Worm (Caenorhabditis elegans) whole organism, L2 larva: ENCODE results near the gene K01A2.5.
A peak's percentile ranks its signal among the peaks of the same experiment; 100 is the strongest.

Experiments
- C34F6.9 ChIP-seq: fragments of 150-350 bp; optimal IDR thresholded peaks from 2 replicates; lab custom pipeline; 2014; ENCODE audit warnings: missing biosample characterization, missing genetic modification characterization
- F13H6.1 ChIP-seq: sonication (generic microtip); optimal IDR thresholded peaks from 2 replicates; lab custom pipeline; 2016; ENCODE audit warnings: missing genetic modification characterization, missing compliant biosample characterization
- R02D3.7 ChIP-seq: fragments of 150-350 bp; optimal IDR thresholded peaks from 2 replicates; lab custom pipeline; 2014; ENCODE audit warnings: missing biosample characterization, missing genetic modification characterization
- Y55F3AM.14 ChIP-seq: fragments of 200-800 bp; sonication (Bioruptor generic); optimal IDR thresholded peaks from 2 replicates; lab custom pipeline; 2018; ENCODE audit warnings: mild to moderate bottlenecking, missing genetic modification characterization, missing compliant biosample characterization
- ZK546.5 ChIP-seq: sonication (generic microtip); optimal IDR thresholded peaks from 2 replicates; lab custom pipeline; 2017; ENCODE audit warnings: missing biosample characterization, missing genetic modification characterization
- alr-1 ChIP-seq: fragments of 150-350 bp; optimal IDR thresholded peaks from 2 replicates; lab custom pipeline; 2014; ENCODE audit warnings: missing biosample characterization, missing genetic modification characterization
- aly-2 ChIP-seq: fragments of 150-350 bp; optimal IDR thresholded peaks from 2 replicates; lab custom pipeline; 2014; ENCODE audit warnings: missing biosample characterization, missing genetic modification characterization
- ama-1 ChIP-seq: fragments of 150-350 bp; optimal IDR thresholded peaks from 2 replicates; lab custom pipeline; 2018; ENCODE audit warnings: inconsistent platforms
- blmp-1 ChIP-seq: sonication (generic microtip); optimal IDR thresholded peaks from 2 replicates; lab custom pipeline; 2017; ENCODE audit warnings: missing genetic modification characterization, mild to moderate bottlenecking, missing compliant biosample characterization, antibody characterized with exemption, moderate library complexity; ENCODE audit not compliant: insufficient read depth
- ceh-16 ChIP-seq: fragments of 150-350 bp; optimal IDR thresholded peaks from 2 replicates; lab custom pipeline; 2014; ENCODE audit warnings: missing biosample characterization, missing genetic modification characterization
- ceh-82 ChIP-seq: fragments of 150-350 bp; optimal IDR thresholded peaks from 2 replicates; lab custom pipeline; 2014; ENCODE audit warnings: missing biosample characterization, missing genetic modification characterization
- crh-2 ChIP-seq: sonication (generic microtip); optimal IDR thresholded peaks from 2 replicates; lab custom pipeline; 2017; ENCODE audit warnings: missing biosample characterization, missing genetic modification characterization
- dmd-4 ChIP-seq: sonication (generic microtip); optimal IDR thresholded peaks from 2 replicates; lab custom pipeline; 2017; ENCODE audit warnings: missing biosample characterization, missing genetic modification characterization
- egl-27 ChIP-seq: sonication (generic microtip); optimal IDR thresholded peaks from 3 replicates; lab custom pipeline; 2017; ENCODE audit warnings: missing biosample characterization, missing genetic modification reagents, missing genetic modification characterization
- elt-1 ChIP-seq: fragments of 150-350 bp; optimal IDR thresholded peaks from 2 replicates; lab custom pipeline; 2014; ENCODE audit warnings: missing biosample characterization, missing genetic modification characterization
- elt-3 ChIP-seq: sonication (generic microtip); optimal IDR thresholded peaks from 2 replicates; lab custom pipeline; 2017; ENCODE audit warnings: missing biosample characterization, missing genetic modification characterization
- fos-1 ChIP-seq: fragments of 150-350 bp; optimal IDR thresholded peaks from 2 replicates; lab custom pipeline; 2014; ENCODE audit warnings: missing biosample characterization, missing genetic modification characterization
- gmeb-1 ChIP-seq: fragments of 150-350 bp; optimal IDR thresholded peaks from 2 replicates; lab custom pipeline; 2014; ENCODE audit warnings: missing biosample characterization, missing genetic modification characterization
- lin-11 ChIP-seq: fragments of 150-350 bp; sonication (generic microtip); optimal IDR thresholded peaks from 2 replicates; lab custom pipeline; 2014; ENCODE audit warnings: missing biosample characterization, missing genetic modification characterization, inconsistent platforms, mixed read lengths
- lin-13 ChIP-seq: fragments of 150-350 bp; optimal IDR thresholded peaks from 2 replicates; lab custom pipeline; 2014; ENCODE audit warnings: missing biosample characterization, missing genetic modification reagents, missing genetic modification characterization
- lin-39 ChIP-seq: fragments of 150-350 bp; optimal IDR thresholded peaks from 2 replicates; lab custom pipeline; 2014; ENCODE audit warnings: missing biosample characterization, missing genetic modification reagents, missing genetic modification characterization
- lsy-2 ChIP-seq, 2 experiments: fragments of 150-350 bp in 1 of 2; sonication (generic microtip) in 1 of 2; optimal IDR thresholded peaks; 2 replicates each; lab custom pipeline; 2014 to 2017; ENCODE audit warnings: missing biosample characterization in 2 of 2, missing genetic modification characterization in 2 of 2
- mab-5 ChIP-seq: fragments of 150-350 bp; optimal IDR thresholded peaks from 2 replicates; lab custom pipeline; 2014; ENCODE audit warnings: missing biosample characterization, missing genetic modification characterization
- mbf-1 ChIP-seq: sonication (generic microtip); optimal IDR thresholded peaks from 2 replicates; lab custom pipeline; 2017; ENCODE audit warnings: missing biosample characterization, missing genetic modification characterization
- mdl-1 ChIP-seq, 2 experiments: fragments of 150-350 bp in 1 of 2; sonication (generic microtip) in 1 of 2; optimal IDR thresholded peaks; 2 replicates each; lab custom pipeline; 2017; ENCODE audit warnings: missing biosample characterization in 2 of 2, missing genetic modification characterization in 2 of 2
- nhr-10 ChIP-seq: sonication (generic microtip); optimal IDR thresholded peaks from 2 replicates; lab custom pipeline; 2017; ENCODE audit warnings: missing biosample characterization, missing genetic modification characterization
- nhr-11 ChIP-seq: fragments of 150-350 bp; optimal IDR thresholded peaks from 2 replicates; lab custom pipeline; 2014; ENCODE audit warnings: missing biosample characterization, missing genetic modification characterization
- nhr-12 ChIP-seq: fragments of 150-350 bp; optimal IDR thresholded peaks from 2 replicates; lab custom pipeline; 2014; ENCODE audit warnings: missing biosample characterization, missing genetic modification characterization
- nhr-129 ChIP-seq: fragments of 150-350 bp; optimal IDR thresholded peaks from 2 replicates; lab custom pipeline; 2014; ENCODE audit warnings: missing biosample characterization, missing genetic modification characterization
- nhr-21 ChIP-seq: fragments of 150-350 bp; optimal IDR thresholded peaks from 2 replicates; lab custom pipeline; 2014; ENCODE audit warnings: missing biosample characterization, missing genetic modification characterization
- nhr-23 ChIP-seq: fragments of 150-350 bp; optimal IDR thresholded peaks from 2 replicates; lab custom pipeline; 2014; ENCODE audit warnings: missing biosample characterization, missing genetic modification reagents, missing genetic modification characterization
- nhr-237 ChIP-seq: fragments of 150-350 bp; optimal IDR thresholded peaks from 2 replicates; lab custom pipeline; 2014; ENCODE audit warnings: missing biosample characterization, missing genetic modification characterization
- nhr-25 ChIP-seq: fragments of 150-350 bp; sonication (generic microtip); optimal IDR thresholded peaks from 3 replicates; lab custom pipeline; 2014; ENCODE audit warnings: missing biosample characterization, missing genetic modification characterization
- nhr-6 ChIP-seq: fragments of 150-350 bp; optimal IDR thresholded peaks from 2 replicates; lab custom pipeline; 2014; ENCODE audit warnings: missing biosample characterization, missing genetic modification characterization
- nhr-77 ChIP-seq: fragments of 150-350 bp; optimal IDR thresholded peaks from 2 replicates; lab custom pipeline; 2014; ENCODE audit warnings: missing biosample characterization, missing genetic modification characterization
- peb-1 ChIP-seq: fragments of 150-350 bp; optimal IDR thresholded peaks from 2 replicates; lab custom pipeline; 2014; ENCODE audit warnings: missing biosample characterization, missing genetic modification characterization
- sem-4 ChIP-seq: fragments of 150-350 bp; optimal IDR thresholded peaks from 2 replicates; lab custom pipeline; 2014; ENCODE audit warnings: missing biosample characterization, missing genetic modification reagents, missing genetic modification characterization
- skn-1 ChIP-seq: sonication (generic microtip); optimal IDR thresholded peaks from 2 replicates; lab custom pipeline; 2017; ENCODE audit warnings: missing biosample characterization, missing genetic modification characterization
- sma-3 ChIP-seq: sonication (generic microtip); optimal IDR thresholded peaks from 2 replicates; lab custom pipeline; 2016; ENCODE audit warnings: missing genetic modification reagents, missing genetic modification characterization, missing compliant biosample characterization
- sma-9 ChIP-seq, 2 experiments: fragments of 150-350 bp in 1 of 2; sonication (generic microtip) in 1 of 2; optimal IDR thresholded peaks; 2 replicates each; lab custom pipeline; 2014 to 2016; ENCODE audit warnings: missing genetic modification characterization in 2 of 2, mild to moderate bottlenecking in 1 of 2, missing biosample characterization in 1 of 2, missing compliant biosample characterization in 1 of 2, missing genetic modification reagents in 1 of 2, moderate library complexity in 1 of 2
- snpc-4 ChIP-seq: fragments of 150-350 bp; optimal IDR thresholded peaks from 2 replicates; lab custom pipeline; 2014; ENCODE audit warnings: missing biosample characterization, missing genetic modification characterization
- unc-39 ChIP-seq: fragments of 150-350 bp; optimal IDR thresholded peaks from 2 replicates; lab custom pipeline; 2014; ENCODE audit warnings: missing biosample characterization, missing genetic modification characterization
- unc-55 ChIP-seq: fragments of 150-350 bp; sonication (generic microtip); optimal IDR thresholded peaks from 3 replicates; lab custom pipeline; 2014; ENCODE audit warnings: missing biosample characterization, missing genetic modification reagents, missing genetic modification characterization
- unc-62 ChIP-seq: fragments of 150-350 bp; optimal IDR thresholded peaks from 2 replicates; lab custom pipeline; 2014; ENCODE audit warnings: missing biosample characterization, missing genetic modification reagents, missing genetic modification characterization
- zag-1 ChIP-seq: fragments of 150-350 bp; optimal IDR thresholded peaks from 2 replicates; lab custom pipeline; 2014; ENCODE audit warnings: missing biosample characterization, missing genetic modification characterization
- ztf-1 ChIP-seq: fragments of 200-800 bp; sonication (Bioruptor generic); conservative IDR thresholded peaks from 2 replicates; pipeline ENCODE4 v1.3.6; 2022; ENCODE audit warnings: missing genetic modification characterization, missing compliant biosample characterization
- ztf-11 ChIP-seq: sonication (generic microtip); optimal IDR thresholded peaks from 2 replicates; lab custom pipeline; 2017; ENCODE audit warnings: missing biosample characterization, missing genetic modification characterization
- ztf-4 ChIP-seq: fragments of 150-350 bp; optimal IDR thresholded peaks from 2 replicates; lab custom pipeline; 2014; ENCODE audit warnings: missing biosample characterization, missing genetic modification characterization

K01A2.5 gene

DNA sequence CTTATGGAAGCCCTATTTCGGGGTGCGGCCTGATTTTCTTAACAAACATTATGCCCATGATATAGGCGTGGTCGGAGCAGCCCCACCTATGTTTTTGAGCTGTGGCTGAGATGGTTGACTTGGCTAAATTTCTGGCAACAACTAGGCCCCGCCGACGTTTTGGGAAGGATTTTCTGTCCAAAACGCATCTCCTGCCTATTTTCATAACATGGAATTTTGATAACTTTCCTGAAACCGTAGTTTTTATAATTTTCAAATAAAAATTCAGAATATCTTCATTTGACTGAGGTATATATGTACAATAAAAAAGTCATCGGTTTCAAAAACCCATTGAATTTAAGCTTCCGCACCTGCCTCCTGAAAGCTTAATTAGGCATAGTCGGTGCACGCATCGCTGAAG lies 20.1 kb downstream of the K01A2.5 start:
- TF ChIP-seq nhr-10 (tag; lab: Kevin White, UChicago), result no peak
- TF ChIP-seq F13H6.1 (tag; lab: Kevin White, UChicago), result no peak
- no peak for TF ChIP-seq nhr-6
- TF ChIP-seq nhr-129, result no peak
- no peak for TF ChIP-seq ztf-4 (tag; lab: Kevin White, UChicago)
- TF ChIP-seq dmd-4 (tag; lab: Kevin White, UChicago), result no peak
- TF ChIP-seq elt-3 (tag; lab: Kevin White, UChicago), result no peak
- no peak for TF ChIP-seq Y55F3AM.14 (GFP tag; lab: Kevin White, UChicago)
- no peak for TF ChIP-seq sma-3 (GFP tag; lab: Kevin White, UChicago)
- no peak for TF ChIP-seq ceh-16 (tag; lab: Kevin White, UChicago)
- no peak for TF ChIP-seq mdl-1 (tag; optimal IDR thresholded peaks at IDR 0.05; lab: Kevin White, UChicago)
- TF ChIP-seq zag-1 (tag; lab: Kevin White, UChicago), result no peak

DNA sequence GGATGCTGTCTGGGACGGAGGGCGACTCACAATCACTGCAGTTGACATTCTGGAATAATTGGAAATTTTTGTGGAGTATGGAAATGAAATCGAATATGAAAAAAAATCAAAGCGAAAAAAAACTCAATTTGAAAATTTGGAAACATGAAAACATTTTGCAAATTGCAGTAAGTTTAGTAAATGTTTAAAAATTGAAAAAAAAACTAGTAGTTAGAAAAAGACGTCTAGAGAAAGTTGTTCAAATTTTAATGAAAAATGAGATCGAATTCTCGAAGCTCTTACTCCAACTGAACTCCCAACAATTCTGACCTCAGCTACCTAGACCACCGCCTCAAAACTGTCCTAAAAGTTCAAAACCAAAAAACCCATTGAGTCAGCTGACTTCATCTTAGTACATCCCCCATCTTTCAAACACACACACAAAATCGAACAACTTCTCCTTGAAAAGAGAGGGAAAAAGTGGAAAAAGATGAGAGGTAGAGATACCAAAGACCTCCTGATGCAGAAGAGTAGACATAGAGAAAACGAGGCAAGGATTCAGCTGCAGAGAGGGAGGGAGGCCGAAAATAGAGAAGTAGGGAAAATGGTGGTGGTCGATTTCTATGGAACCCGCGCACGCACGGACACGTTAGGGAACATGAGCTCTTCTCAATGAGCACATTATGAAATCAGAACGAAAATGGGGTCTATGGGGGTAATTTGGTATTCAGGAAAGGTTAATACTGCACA lies 22.1 kb downstream of the K01A2.5 start, which contains the start of gene K01A2.10:
Gene K01A2.10, minus strand, starts transcription at position 51 of the 729 bp plus-strand sequence.
- peak; percentile 26 for TF ChIP-seq nhr-6
- no peak for TF ChIP-seq blmp-1
- TF ChIP-seq nhr-237 (tag; lab: Kevin White, UChicago), result no peak
- peak; percentile 36 for TF ChIP-seq mab-5 (tag; lab: Kevin White, UChicago)
- TF ChIP-seq nhr-11, result no peak
- TF ChIP-seq R02D3.7, result no peak
- no peak for TF ChIP-seq aly-2
- no peak for TF ChIP-seq Y55F3AM.14 (GFP tag; lab: Kevin White, UChicago)
- TF ChIP-seq zag-1 (tag; lab: Kevin White, UChicago), result peak; percentile 73
- TF ChIP-seq nhr-21, result no peak
- no peak for TF ChIP-seq mdl-1 (tag; optimal IDR thresholded peaks at IDR 0.05; lab: Kevin White, UChicago)
- TF ChIP-seq unc-62 (GFP tag; lab: Kevin White, UChicago), result no peak
- TF ChIP-seq fos-1 (tag; lab: Kevin White, UChicago), result peak; percentile 42
- TF ChIP-seq egl-27, result peak; percentile 68
- TF ChIP-seq sma-9 (GFP tag; optimal IDR thresholded peaks at IDR 0.05; lab: Kevin White, UChicago), result peak; percentile 38
- TF ChIP-seq sma-9 (tag; optimal IDR thresholded peaks at IDR 0.05; lab: Kevin White, UChicago), result no peak
- no peak for TF ChIP-seq ztf-11
- TF ChIP-seq nhr-23 (tag; lab: Kevin White, UChicago), result no peak
- no peak for TF ChIP-seq sma-3 (GFP tag; lab: Kevin White, UChicago)
- no peak for TF ChIP-seq elt-3 (tag; lab: Kevin White, UChicago)
- TF ChIP-seq dmd-4 (tag; lab: Kevin White, UChicago), result no peak
- TF ChIP-seq snpc-4, result no peak
- TF ChIP-seq lin-11 (tag; lab: Kevin White, UChicago), result peak; percentile 29
- TF ChIP-seq mbf-1 (tag; lab: Kevin White, UChicago), result no peak
- TF ChIP-seq nhr-129, result peak; percentile 88
- TF ChIP-seq crh-2 (tag; lab: Kevin White, UChicago), result peak; percentile 46
- no peak for TF ChIP-seq alr-1 (tag; lab: Kevin White, UChicago)
- no peak for TF ChIP-seq nhr-77
- TF ChIP-seq ZK546.5 (tag; lab: Kevin White, UChicago), result no peak
- peak; percentile 32 for TF ChIP-seq F13H6.1 (tag; lab: Kevin White, UChicago)
- no peak for TF ChIP-seq skn-1
- TF ChIP-seq nhr-12 (tag; lab: Kevin White, UChicago), result no peak
- peak; percentile 94 for TF ChIP-seq unc-55
- TF ChIP-seq unc-39 (tag; lab: Kevin White, UChicago), result no peak
- no peak for TF ChIP-seq ceh-16 (tag; lab: Kevin White, UChicago)
- TF ChIP-seq ama-1 (lab: Kevin White, UChicago), result no peak
- no peak for TF ChIP-seq peb-1 (tag; lab: Kevin White, UChicago)
- TF ChIP-seq nhr-25, result peak; percentile 26
- TF ChIP-seq nhr-10 (tag; lab: Kevin White, UChicago), result no peak
- TF ChIP-seq lsy-2 (tag; optimal IDR thresholded peaks at IDR 0.05; lab: Kevin White, UChicago), result peak in 1 of 2 experiments; percentile 59
- no peak for TF ChIP-seq ztf-1 (GFP tag; lab: Robert Waterston, UW)
- TF ChIP-seq ceh-82, result no peak
- TF ChIP-seq gmeb-1 (tag; lab: Kevin White, UChicago), result no peak
- TF ChIP-seq lin-39 (tag; lab: Kevin White, UChicago), result no peak
- no peak for TF ChIP-seq elt-1 (tag; lab: Kevin White, UChicago)
- peak; percentile 68 for TF ChIP-seq sem-4 (tag; lab: Kevin White, UChicago)
- TF ChIP-seq lin-13 (GFP tag; lab: Kevin White, UChicago), result peak; percentile 30
- TF ChIP-seq ztf-4 (tag; lab: Kevin White, UChicago), result peak; percentile 14
- peak; percentile 78 for TF ChIP-seq C34F6.9 (tag; lab: Kevin White, UChicago)
